Fruit fly (Drosophila melanogaster) Kc167 (cell line): ENCODE measurements around the gene atms.

ENCODE experiments used
- Myc ChIP-seq: fragments of >200 bp; optimal IDR thresholded peaks from 2 replicates; lab custom pipeline; 2017; ENCODE audit warnings: missing external identifiers
- h ChIP-seq: fragments of >200 bp; optimal IDR thresholded peaks from 3 replicates; lab custom pipeline; 2018; ENCODE audit warnings: missing external identifiers
- psq ChIP-seq: fragments of >200 bp; optimal IDR thresholded peaks from 2 replicates; lab custom pipeline; 2017; ENCODE audit warnings: missing external identifiers
- ttk ChIP-seq: sonication (Bioruptor generic); optimal IDR thresholded peaks from 2 replicates; lab custom pipeline; 2017; ENCODE audit warnings: missing external identifiers

DNA sequence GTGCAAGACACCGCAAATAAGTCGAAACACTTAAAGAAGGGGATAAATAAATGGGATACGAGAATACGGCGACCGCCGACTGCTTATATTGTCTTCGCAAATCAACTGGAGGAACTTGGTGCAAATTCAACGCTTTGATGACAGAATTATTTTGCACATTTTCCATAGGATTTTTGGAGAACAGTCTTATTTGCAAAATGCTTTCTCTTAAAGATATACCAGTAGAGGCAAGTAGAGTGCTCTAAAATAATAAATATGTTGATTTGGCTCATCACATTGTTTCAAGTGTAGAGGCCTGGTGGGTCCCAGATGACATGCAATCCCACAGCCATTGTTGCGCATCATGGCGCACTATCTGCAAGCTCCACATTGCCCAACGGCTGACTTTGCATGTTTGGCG, 2.5 kb upstream of the atms start:
- TF ChIP-seq Myc (lab: Kevin White, UChicago) (no peak), ttk (no peak), psq (lab: Kevin White, UChicago) (no peak), h (lab: Kevin White, UChicago) (no peak)
